Worm (Caenorhabditis elegans): Measurements from ENCODE around the gene fbxa-2.
A peak's percentile ranks its signal among the peaks of the same experiment; 100 is the strongest.

fbxa-2 gene

DNA sequence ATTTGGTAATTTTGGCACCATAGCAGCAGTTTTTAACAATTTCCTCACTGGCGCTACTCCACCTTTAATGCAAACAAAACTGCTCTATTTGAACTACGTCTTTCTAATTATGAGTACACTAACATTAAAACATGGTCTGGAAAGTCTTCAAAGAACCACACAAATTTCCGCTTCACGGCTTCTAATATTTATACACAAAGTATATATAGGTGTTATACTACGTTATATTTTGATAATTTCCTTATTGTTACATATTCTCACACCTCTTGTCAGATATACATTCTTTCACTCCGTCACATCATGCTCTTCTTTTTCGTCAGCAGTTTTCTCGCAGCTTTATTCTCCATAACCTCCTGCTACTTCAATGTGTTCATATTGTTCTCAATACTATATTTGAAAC lies 30.8 kb upstream of the fbxa-2 start, which contains the start of gene srbc-82:
Gene srbc-82 (plus strand): TSS at position 301 of the 400 bp plus-strand sequence.
- TF ChIP-seq egrh-3 (GFP tag; IDR thresholded peaks at IDR 0.05), result no peak
- no peak for TF ChIP-seq akir-1 (GFP tag; optimal IDR thresholded peaks at IDR 0.05)
- no peak for TF ChIP-seq nfyb-1 (GFP tag; IDR thresholded peaks at IDR 0.05)
- TF ChIP-seq gei-17 (GFP tag; optimal IDR thresholded peaks at IDR 0.05), result no peak
- TF ChIP-seq F22D6.2 (tag; optimal IDR thresholded peaks at IDR 0.05), result no peak
- TF ChIP-seq ztf-6 (GFP tag; IDR thresholded peaks at IDR 0.05), result no peak
- no peak for TF ChIP-seq aptf-3 (GFP tag; IDR thresholded peaks at IDR 0.05)
- no peak for TF ChIP-seq tbp1 (GFP tag; optimal IDR thresholded peaks at IDR 0.05)
- no peak for TF ChIP-seq F33H1.4 (GFP tag; IDR thresholded peaks at IDR 0.05)
- no peak for TF ChIP-seq ceh-91 (GFP tag; IDR thresholded peaks at IDR 0.05)
- no peak for TF ChIP-seq lin-40 (tag; optimal IDR thresholded peaks at IDR 0.05)
- TF ChIP-seq Y79H2A.3 (GFP tag; conservative IDR thresholded peaks at IDR 0.05), result no peak
- TF ChIP-seq ZK185.1 (tag; optimal IDR thresholded peaks at IDR 0.05; ENCODE audit: poor library complexity, severe bottlenecking), result no peak
- no peak for TF ChIP-seq B0035.1 (tag; optimal IDR thresholded peaks at IDR 0.05)
- TF ChIP-seq ceh-79 (tag; optimal IDR thresholded peaks at IDR 0.05), result no peak
- TF ChIP-seq F37B4.10 (GFP tag; IDR thresholded peaks at IDR 0.05), result no peak
- no peak for TF ChIP-seq fkh-3 (tag; optimal IDR thresholded peaks at IDR 0.05)
- TF ChIP-seq attf-3 (GFP tag; conservative IDR thresholded peaks at IDR 0.05), result no peak
- no peak for TF ChIP-seq nhr-27 (tag; optimal IDR thresholded peaks at IDR 0.05)
- no peak for TF ChIP-seq C06A6.2 (GFP tag; conservative IDR thresholded peaks at IDR 0.05)

- no peak for TF ChIP-seq ets-4 (GFP tag; optimal IDR thresholded peaks at IDR 0.05)
- peak; percentile 97 for TF ChIP-seq madf-10 (tag; optimal IDR thresholded peaks at IDR 0.05)
These were observed 30.4 kb upstream of the fbxa-2 start for ce11 chrV:16299834-16300233.

ce11 chrV:16298669-16299068 lies 29.2 kb upstream of the fbxa-2 start, which contains the start of gene srbc-84:
Gene srbc-84, plus strand, starts transcription at chrV:16298969.
- TF ChIP-seq aptf-2 (GFP tag; conservative IDR thresholded peaks at IDR 0.05) (no peak), madf-6 (GFP tag; IDR thresholded peaks at IDR 0.05) (no peak), hmg-1.2 (GFP tag; IDR thresholded peaks at IDR 0.05) (no peak), athp-1 (tag; optimal IDR thresholded peaks at IDR 0.05) (no peak), sptf-2 (GFP tag; optimal IDR thresholded peaks at IDR 0.05) (no peak)

ce11 chrV:16297070-16297469 lies 27.6 kb upstream of the fbxa-2 start, which contains the start of gene srbc-83:
Gene srbc-83, plus strand, starts transcription at chrV:16297370.
- no peak for TF ChIP-seq atf-7 (tag; optimal IDR thresholded peaks at IDR 0.05)
- TF ChIP-seq ekl-4 (GFP tag; IDR thresholded peaks at IDR 0.05), result no peak
- no peak for TF ChIP-seq snpc-4 (GFP tag; optimal IDR thresholded peaks at IDR 0.05)
- no peak for TF ChIP-seq snpc-4 (tag; optimal IDR thresholded peaks at IDR 0.05)
- no peak for TF ChIP-seq C06A6.2 (GFP tag; conservative IDR thresholded peaks at IDR 0.05)
- no peak for TF ChIP-seq aptf-3 (GFP tag; IDR thresholded peaks at IDR 0.05)
- no peak for TF ChIP-seq ztf-25 (GFP tag; IDR thresholded peaks at IDR 0.05)
- TF ChIP-seq lin-26 (GFP tag; IDR thresholded peaks at IDR 0.05), result no peak
- no peak for TF ChIP-seq F55B11.4 (tag; optimal IDR thresholded peaks at IDR 0.05; ENCODE audit: borderline replicate concordance, insufficient read depth)

DNA sequence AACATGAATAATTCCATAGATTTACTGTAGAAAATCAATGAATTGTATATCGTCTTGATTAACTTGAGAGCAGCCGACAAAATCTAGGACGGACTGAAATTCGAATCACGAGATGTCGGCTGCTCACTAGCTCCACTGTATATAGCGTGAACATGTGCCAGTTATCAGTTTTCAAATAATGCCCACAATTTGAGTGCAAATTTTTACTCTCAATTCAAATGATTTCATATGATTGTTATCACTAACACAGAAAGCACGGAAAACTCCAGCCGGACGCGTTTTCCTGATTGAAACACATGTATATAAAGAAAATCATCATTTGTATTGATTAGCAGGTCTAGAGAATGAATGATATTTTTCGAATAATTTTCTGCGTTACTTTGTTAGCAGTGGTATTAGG lies 23.0 kb upstream of the fbxa-2 start, which contains the start of gene oac-5:
Gene oac-5 (plus strand): TSS at position 301 of the 400 bp plus-strand sequence.
- TF ChIP-seq lin-54 (GFP tag; optimal IDR thresholded peaks at IDR 0.05) (no peak), aptf-2 (GFP tag; conservative IDR thresholded peaks at IDR 0.05) (no peak), nhr-80 (tag; optimal IDR thresholded peaks at IDR 0.05) (peak; percentile 15), F22D6.2 (tag; optimal IDR thresholded peaks at IDR 0.05) (no peak), B0336.3 (GFP tag; IDR thresholded peaks at IDR 0.05) (no peak)
